Worm (Caenorhabditis elegans) whole organism, early embryonic: ENCODE measurements around the gene ufbp-1.

Source experiments
- hmg-4 ChIP-seq: fragments of 200-800 bp; sonication (Bioruptor generic); optimal IDR thresholded peaks from 2 replicates; lab custom pipeline; 2018; ENCODE audit warnings: mild to moderate bottlenecking, missing genetic modification characterization, missing compliant biosample characterization
- pes-1 ChIP-seq: fragments of 200-800 bp; sonication (Bioruptor generic); IDR thresholded peaks from 2 replicates; pipeline ENCODE4 v1.3.6; 2022; ENCODE audit warnings: missing genetic modification reagents, missing genetic modification characterization, missing compliant biosample characterization
- tbx-37 ChIP-seq: fragments of 200-800 bp; sonication (Bioruptor generic); conservative IDR thresholded peaks from 2 replicates; pipeline ENCODE4 v1.3.6; 2022; ENCODE audit warnings: missing genetic modification reagents, missing genetic modification characterization, missing compliant biosample characterization

- no peak for TF ChIP-seq pes-1 (GFP tag; lab: Robert Waterston, UW)
- no peak for TF ChIP-seq tbx-37 (GFP tag; lab: Robert Waterston, UW)
- no peak for TF ChIP-seq hmg-4 (GFP tag; lab: Kevin White, UChicago)
These were observed 18.0 kb upstream of the ufbp-1 start for ce11 chrIII:8461410-8461809.
